Fruit fly (Drosophila melanogaster): ENCODE results near the gene ERR.

The ERR gene

dm6 chr3L:8186627-8187396, at the start of gene ERR, which contains the start of gene Atg18a (continued):
- TF ChIP-seq onecut (GFP tag; IDR thresholded peaks at IDR 0.05), result peak; percentile 36
- TF ChIP-seq crol (GFP tag; IDR thresholded peaks at IDR 0.05), result no peak
- peak; percentile 76 for TF ChIP-seq slp2 (GFP tag; optimal IDR thresholded peaks at IDR 0.05)
- TF ChIP-seq row (GFP tag; IDR thresholded peaks at IDR 0.05), result peak; percentile 98
- TF ChIP-seq CG4424 (GFP tag; optimal IDR thresholded peaks at IDR 0.05), result peak; percentile 79
- peak; percentile 34 for TF ChIP-seq CG6254 (GFP tag; optimal IDR thresholded peaks at IDR 0.05)
- TF ChIP-seq Adf1 (GFP tag; IDR thresholded peaks at IDR 0.05), result peak; percentile 76
- TF ChIP-seq CG18764 (GFP tag; optimal IDR thresholded peaks at IDR 0.05), result peak; percentile 64
- peak; percentile 72 for TF ChIP-seq nerfin-1 (tag; optimal IDR thresholded peaks at IDR 0.05)
- TF ChIP-seq mld (GFP tag; IDR thresholded peaks at IDR 0.05; ENCODE audit: partially characterized antibody), result no peak
- TF ChIP-seq gt (GFP tag; IDR thresholded peaks at IDR 0.05), result peak; percentile 71
- peak; percentile 93 for TF ChIP-seq CG3847 (GFP tag; IDR thresholded peaks at IDR 0.05)
- peak; percentile 80 for TF ChIP-seq Xrp1 (GFP tag; IDR thresholded peaks at IDR 0.05)
- peak; percentile 89 for TF ChIP-seq CG34422 (GFP tag; IDR thresholded peaks at IDR 0.05)
- peak; percentile 65 for TF ChIP-seq lbe (GFP tag; optimal IDR thresholded peaks at IDR 0.05)
- TF ChIP-seq CG10274 (GFP tag; optimal IDR thresholded peaks at IDR 0.05), result peak; percentile 28
- peak; percentile 70 for TF ChIP-seq CG13287 (GFP tag; IDR thresholded peaks at IDR 0.05; ENCODE audit: partially characterized antibody)
- no peak for TF ChIP-seq aop (GFP tag; IDR thresholded peaks at IDR 0.05)
- peak; percentile 74 for TF ChIP-seq CG4617 (GFP tag; optimal IDR thresholded peaks at IDR 0.05; ENCODE audit: borderline replicate concordance)
- TF ChIP-seq maf-S (GFP tag; optimal IDR thresholded peaks at IDR 0.05), result peak; percentile 79
- TF ChIP-seq CG17802 (tag; optimal IDR thresholded peaks at IDR 0.05), result peak; percentile 31
- TF ChIP-seq Scr (GFP tag; IDR thresholded peaks at IDR 0.05; ENCODE audit: partially characterized antibody), result peak; percentile 73
- peak; percentile 4 for TF ChIP-seq CG4282 (GFP tag; optimal IDR thresholded peaks at IDR 0.05)
- peak; percentile 87 for TF ChIP-seq esg (GFP tag; conservative IDR thresholded peaks at IDR 0.05)
- TF ChIP-seq D19B (GFP tag; optimal IDR thresholded peaks at IDR 0.05), result peak; percentile 60
- TF ChIP-seq dimm (GFP tag; IDR thresholded peaks at IDR 0.05), result peak; percentile 54; the same call in 1 of the 2 replicates
- TF ChIP-seq Kr (GFP tag; optimal IDR thresholded peaks at IDR 0.05), result no peak
- peak; percentile 57 for TF ChIP-seq her (GFP tag; optimal IDR thresholded peaks at IDR 0.05)
- peak; percentile 57 for TF ChIP-seq NC2α (GFP tag; optimal IDR thresholded peaks at IDR 0.05)
- peak; percentile 77 for TF ChIP-seq rib (GFP tag; IDR thresholded peaks at IDR 0.05)
- TF ChIP-seq Hmr (GFP tag; optimal IDR thresholded peaks at IDR 0.05), result peak; percentile 89
- no peak for TF ChIP-seq tna (GFP tag; IDR thresholded peaks at IDR 0.05; ENCODE audit: partially characterized antibody)
- peak; percentile 88 for TF ChIP-seq bcd (GFP tag; optimal IDR thresholded peaks at IDR 0.05)
- no peak for TF ChIP-seq Dfd (GFP tag; optimal IDR thresholded peaks at IDR 0.05)
- TF ChIP-seq CG34224 (GFP tag; IDR thresholded peaks at IDR 0.05; ENCODE audit: partially characterized antibody), result peak; percentile 65; the same call in 2 of the 3 replicates
- peak; percentile 30 for TF ChIP-seq org-1 (GFP tag; optimal IDR thresholded peaks at IDR 0.05)
- peak; percentile 3 for TF ChIP-seq kah (GFP tag; optimal IDR thresholded peaks at IDR 0.05)
- peak; percentile 77; the same call in 1 of the 2 replicates for TF ChIP-seq Doc2 (GFP tag; IDR thresholded peaks at IDR 0.05)
- TF ChIP-seq B-H1 (GFP tag; IDR thresholded peaks at IDR 0.05), result peak; percentile 82
- TF ChIP-seq corto (GFP tag; optimal IDR thresholded peaks at IDR 0.05), result peak; percentile 71
- peak; percentile 46 for TF ChIP-seq btn (GFP tag; optimal IDR thresholded peaks at IDR 0.05)
- TF ChIP-seq CG14667 (GFP tag; IDR thresholded peaks at IDR 0.05), result peak; percentile 89
- TF ChIP-seq otp (GFP tag; IDR thresholded peaks at IDR 0.05), result 0 out of 3 replicates have a peak, but pooled peaks have one; percentile 50
- peak; percentile 76 for TF ChIP-seq CG8478 (optimal IDR thresholded peaks at IDR 0.05)
- TF ChIP-seq inv (GFP tag; IDR thresholded peaks at IDR 0.05; ENCODE audit: partially characterized antibody), result peak; percentile 61; the same call in 1 of the 2 replicates
- peak; percentile 87 for TF ChIP-seq NfI (GFP tag; optimal IDR thresholded peaks at IDR 0.05)
- peak; percentile 65 for TF ChIP-seq CG4328 (GFP tag; optimal IDR thresholded peaks at IDR 0.05)
- TF ChIP-seq CG1529 (GFP tag; optimal IDR thresholded peaks at IDR 0.05), result peak; percentile 36
- TF ChIP-seq gsb (GFP tag; IDR thresholded peaks at IDR 0.05), result peak; percentile 61

Measured in whole organism, embryonic.